Fruit fly (Drosophila melanogaster): ENCODE measurements around the gene Pfdn6.

The Pfdn6 gene

dm6 chr3L:19928435-19929011 is 5.1 kb downstream of the Pfdn6 start, which contains the start of the genes CG8004 and RhoGDI (continued):
- TF ChIP-seq klu (GFP tag; IDR thresholded peaks at IDR 0.05) (no peak), Dad (GFP tag; optimal IDR thresholded peaks at IDR 0.05) (peak; percentile 67), CG1529 (GFP tag; optimal IDR thresholded peaks at IDR 0.05) (no peak), CG9932 (GFP tag; IDR thresholded peaks at IDR 0.05) (peak; percentile 82), tup (GFP tag; optimal IDR thresholded peaks at IDR 0.05) (peak; percentile 48), Optix (GFP tag; IDR thresholded peaks at IDR 0.05) (no peak), pum (GFP tag; optimal IDR thresholded peaks at IDR 0.05) (peak; percentile 61), CG31224 (GFP tag; IDR thresholded peaks at IDR 0.05) (no peak), Oli (tag; optimal IDR thresholded peaks at IDR 0.05) (peak; percentile 29), CG8388 (GFP tag; optimal IDR thresholded peaks at IDR 0.05) (peak; percentile 63), ftz-f1 (GFP tag; optimal IDR thresholded peaks at IDR 0.05) (peak; percentile 14), crp (GFP tag; optimal IDR thresholded peaks at IDR 0.05) (peak; percentile 74 to 94), fd3F (GFP tag; optimal IDR thresholded peaks at IDR 0.05) (peak; percentile 47), CG10147 (GFP tag; optimal IDR thresholded peaks at IDR 0.05) (peak; percentile 18), tll (GFP tag; optimal IDR thresholded peaks at IDR 0.05) (peak in 1 of 2 experiments; percentile 60), chm (GFP tag; IDR thresholded peaks at IDR 0.05) (peak; percentile 22; the same call in 1 of the 2 replicates), nmo (GFP tag; optimal IDR thresholded peaks at IDR 0.05) (peak; percentile 77), dpn (GFP tag; optimal IDR thresholded peaks at IDR 0.05) (peak; percentile 67 to 77), CG7786 (GFP tag; optimal IDR thresholded peaks at IDR 0.05) (peak; percentile 74), HmgZ (tag; optimal IDR thresholded peaks at IDR 0.05) (peak; percentile 75), lab (GFP tag; optimal IDR thresholded peaks at IDR 0.05) (peak; percentile 79), Tbp (GFP tag; optimal IDR thresholded peaks at IDR 0.05) (no peak), CG8924 (tag; optimal IDR thresholded peaks at IDR 0.05) (peak; percentile 86), cg (GFP tag; optimal IDR thresholded peaks at IDR 0.05) (no peak), CG10979 (tag; optimal IDR thresholded peaks at IDR 0.05) (peak; percentile 40), CG9609 (GFP tag; optimal IDR thresholded peaks at IDR 0.05) (peak; percentile 60), CG2199 (GFP tag; IDR thresholded peaks at IDR 0.05) (no peak), CG18476 (GFP tag; optimal IDR thresholded peaks at IDR 0.05) (peak; percentile 74), CG8290 (GFP tag; optimal IDR thresholded peaks at IDR 0.05) (peak; percentile 39), CG8290 (tag; optimal IDR thresholded peaks at IDR 0.05) (peak in 1 of 2 experiments; percentile 30), Fer2 (tag; optimal IDR thresholded peaks at IDR 0.05) (peak; percentile 45), CG13296 (GFP tag; optimal IDR thresholded peaks at IDR 0.05) (peak; percentile 2), Pdp1 (GFP tag; optimal IDR thresholded peaks at IDR 0.05) (peak; percentile 69 to 95), otp (GFP tag; IDR thresholded peaks at IDR 0.05) (no peak), row (GFP tag; IDR thresholded peaks at IDR 0.05) (peak; percentile 81), dm (GFP tag; optimal IDR thresholded peaks at IDR 0.05) (peak; percentile 28), sob (GFP tag; IDR thresholded peaks at IDR 0.05) (peak; percentile 59), CG1792 (GFP tag; optimal IDR thresholded peaks at IDR 0.05) (peak; percentile 42), CG12104 (GFP tag; optimal IDR thresholded peaks at IDR 0.05) (peak; percentile 21), CG11247 (GFP tag; IDR thresholded peaks at IDR 0.05) (peak; percentile 38; the same call in 1 of the 2 replicates), Hr3 (GFP tag; optimal IDR thresholded peaks at IDR 0.05) (peak; percentile 70), fd64A (GFP tag; optimal IDR thresholded peaks at IDR 0.05) (no peak), CG13775 (GFP tag; optimal IDR thresholded peaks at IDR 0.05) (peak; percentile 55), CG7556 (GFP tag; optimal IDR thresholded peaks at IDR 0.05) (peak; percentile 14), Rfx (GFP tag; IDR thresholded peaks at IDR 0.05) (peak; percentile 72), CG3407 (GFP tag; optimal IDR thresholded peaks at IDR 0.05) (no peak), Hr51 (GFP tag; optimal IDR thresholded peaks at IDR 0.05) (peak; percentile 57 to 70), Lim3 (GFP tag; IDR thresholded peaks at IDR 0.05) (no peak), NfI (GFP tag; optimal IDR thresholded peaks at IDR 0.05) (peak; percentile 54), phol (tag; optimal IDR thresholded peaks at IDR 0.05) (peak; percentile 81)

All from whole organism, embryonic.